Worm (Caenorhabditis elegans) whole organism, young adult: ENCODE measurements around the gene C46E10.1.

Experiments
- B0336.3 ChIP-seq: fragments of 200-800 bp; sonication (Bioruptor generic); IDR thresholded peaks from 2 replicates; pipeline ENCODE4 v1.3.6; 2022; ENCODE audit warnings: missing genetic modification characterization, missing compliant biosample characterization
- F49E8.2 ChIP-seq: sonication (generic microtip); optimal IDR thresholded peaks from 3 replicates; lab custom pipeline; 2017; ENCODE audit warnings: missing genetic modification characterization, mild to moderate bottlenecking, missing compliant biosample characterization, antibody characterized with exemption, moderate library complexity; ENCODE audit not compliant: insufficient read depth
- F57C9.4 ChIP-seq: sonication (generic microtip); optimal IDR thresholded peaks from 2 replicates; lab custom pipeline; 2017; ENCODE audit warnings: mild to moderate bottlenecking, missing genetic modification characterization, missing compliant biosample characterization
- Y95B8A.8 ChIP-seq: fragments of 200-800 bp; sonication (Bioruptor generic); IDR thresholded peaks from 2 replicates; pipeline ENCODE4 v1.3.6; 2022; ENCODE audit warnings: missing genetic modification reagents, missing genetic modification characterization, missing compliant biosample characterization
- aptf-2 ChIP-seq: fragments of 200-800 bp; sonication (Bioruptor generic); conservative IDR thresholded peaks from 2 replicates; pipeline ENCODE4 v1.3.6; 2022; ENCODE audit warnings: missing genetic modification reagents, missing genetic modification characterization, missing compliant biosample characterization
- him-1 ChIP-seq: sonication (generic microtip); optimal IDR thresholded peaks from 2 replicates; lab custom pipeline; 2016; ENCODE audit warnings: missing genotype, missing genetic modification reagents, missing genetic modification characterization, missing compliant biosample characterization
- hsf-1 ChIP-seq: fragments of 200-800 bp; sonication (Bioruptor generic); IDR thresholded peaks from 2 replicates; pipeline ENCODE4 v1.3.6; 2022; ENCODE audit warnings: missing genetic modification reagents, missing genetic modification characterization, missing compliant biosample characterization
- madf-8 ChIP-seq: fragments of 200-800 bp; sonication (Bioruptor generic); conservative IDR thresholded peaks from 2 replicates; pipeline ENCODE4 v1.3.6; 2022; ENCODE audit warnings: missing genetic modification reagents, missing genetic modification characterization, missing compliant biosample characterization
- pha-4 ChIP-seq: fragments of 150-350 bp; sonication (generic microtip); optimal IDR thresholded peaks from 2 replicates; lab custom pipeline; 2014; ENCODE audit warnings: missing biosample characterization, missing genetic modification reagents, missing genetic modification characterization
- snpc-4 ChIP-seq, 5 experiments: fragments of 150-350 bp in 1 of 5; sonication (generic microtip) in 4 of 5; optimal IDR thresholded peaks; 2 replicates each; lab custom pipeline; 2014 to 2018; ENCODE audit warnings: missing genetic modification characterization in 5 of 5, missing biosample characterization in 3 of 5, antibody characterized with exemption in 2 of 5, mild to moderate bottlenecking in 2 of 5, missing compliant biosample characterization in 2 of 5, missing genotype in 2 of 5, moderate library complexity in 2 of 5, missing genetic modification reagents in 1 of 5
- unc-62 ChIP-seq: fragments of 150-350 bp; optimal IDR thresholded peaks from 2 replicates; lab custom pipeline; 2014; ENCODE audit warnings: missing biosample characterization, missing genetic modification reagents, missing genetic modification characterization
- ztf-28 ChIP-seq: fragments of 200-800 bp; sonication (Bioruptor generic); IDR thresholded peaks from 2 replicates; pipeline ENCODE4 v1.3.6; 2022; ENCODE audit warnings: missing genetic modification reagents, missing genetic modification characterization, missing compliant biosample characterization

- no peak for TF ChIP-seq madf-8 (GFP tag; lab: Robert Waterston, UW)
- no peak for TF ChIP-seq him-1
- TF ChIP-seq B0336.3 (GFP tag; lab: Robert Waterston, UW), result no peak
- TF ChIP-seq F57C9.4 (tag; lab: Kevin White, UChicago), result no peak
- no peak for TF ChIP-seq snpc-4 (GFP tag; optimal IDR thresholded peaks at IDR 0.05; lab: Kevin White, UChicago)
- TF ChIP-seq snpc-4 (tag; optimal IDR thresholded peaks at IDR 0.05; lab: Kevin White, UChicago), result no peak
- no peak for TF ChIP-seq pha-4 (tag; lab: Kevin White, UChicago)
- no peak for TF ChIP-seq F49E8.2 (tag; lab: Kevin White, UChicago)
- TF ChIP-seq aptf-2 (GFP tag; lab: Robert Waterston, UW), result no peak
- TF ChIP-seq Y95B8A.8 (GFP tag; lab: Robert Waterston, UW), result no peak
- TF ChIP-seq hsf-1 (GFP tag; lab: Robert Waterston, UW), result no peak
- no peak for TF ChIP-seq ztf-28 (GFP tag; lab: Robert Waterston, UW)
- no peak for TF ChIP-seq unc-62 (GFP tag; lab: Kevin White, UChicago)
These were observed 49.1 kb downstream of the C46E10.1 start, which contains the start of gene T24E12.10 for ce11 chrII:3773130-3773529.
